Fruit fly (Drosophila melanogaster): ENCODE data around the gene CG11755.
A peak's percentile ranks its signal among the peaks of the same experiment; 100 is the strongest.

The CG11755 gene

DNA sequence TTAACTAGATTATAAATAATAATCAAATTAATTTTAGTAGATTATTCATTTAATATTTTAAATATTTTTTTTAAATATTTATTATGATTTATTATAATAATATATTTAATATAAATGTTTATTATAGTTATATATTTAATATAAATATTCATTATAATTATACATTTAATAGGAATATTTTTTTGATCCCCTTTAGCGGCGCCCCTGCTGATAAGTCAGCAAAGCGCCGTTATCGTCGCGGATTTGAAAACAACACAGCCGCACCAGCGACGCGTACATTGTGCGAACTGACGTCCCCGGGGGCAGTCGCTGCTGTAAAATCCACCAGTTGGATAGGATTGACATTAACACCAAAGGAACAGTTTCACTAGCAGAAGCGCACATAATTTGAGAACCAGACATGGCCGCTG is 36.0 kb downstream of the CG11755 start, which contains the start of gene CG8112 (continued):
- TF ChIP-seq Vsx1 (GFP tag; optimal IDR thresholded peaks at IDR 0.05) (peak; percentile 7), Rfx (GFP tag; IDR thresholded peaks at IDR 0.05) (peak; percentile 30; the same call in 1 of the 2 replicates), CG8388 (GFP tag; optimal IDR thresholded peaks at IDR 0.05) (peak; percentile 14), CG18262 (tag; optimal IDR thresholded peaks at IDR 0.05) (peak; percentile 57), CG3281 (GFP tag; optimal IDR thresholded peaks at IDR 0.05) (peak; percentile 19), Hr3 (GFP tag; optimal IDR thresholded peaks at IDR 0.05) (no peak), fd96Cb (tag; optimal IDR thresholded peaks at IDR 0.05) (peak; percentile 13), Aef1 (GFP tag; IDR thresholded peaks at IDR 0.05) (0 out of 3 replicates have a peak, but pooled peaks have one; percentile 22), CoRest (tag; optimal IDR thresholded peaks at IDR 0.05) (peak; percentile 32), CG17829 (tag; optimal IDR thresholded peaks at IDR 0.05) (peak; percentile 21), lbe (GFP tag; optimal IDR thresholded peaks at IDR 0.05) (peak; percentile 32), CG9932 (GFP tag; IDR thresholded peaks at IDR 0.05) (0 out of 2 replicates have a peak, but pooled peaks have one; percentile 21), Hr51 (GFP tag; optimal IDR thresholded peaks at IDR 0.05) (no peak), odd (GFP tag; optimal IDR thresholded peaks at IDR 0.05) (peak; percentile 45), CG8924 (tag; optimal IDR thresholded peaks at IDR 0.05) (peak; percentile 44), NC2α (GFP tag; optimal IDR thresholded peaks at IDR 0.05) (no peak), CG31441 (GFP tag; IDR thresholded peaks at IDR 0.05) (0 out of 2 replicates have a peak, but pooled peaks have one; percentile 23), ATbp (GFP tag; optimal IDR thresholded peaks at IDR 0.05) (peak; percentile 15), CG15514 (GFP tag; optimal IDR thresholded peaks at IDR 0.05) (peak; percentile 24), CG18476 (GFP tag; optimal IDR thresholded peaks at IDR 0.05) (no peak), Ssrp (tag; optimal IDR thresholded peaks at IDR 0.05) (peak; percentile 11), CG7372 (GFP tag; IDR thresholded peaks at IDR 0.05) (no peak), CG11723 (GFP tag; optimal IDR thresholded peaks at IDR 0.05) (no peak), CG12391 (tag; optimal IDR thresholded peaks at IDR 0.05) (peak; percentile 19), bcd (GFP tag; optimal IDR thresholded peaks at IDR 0.05) (peak; percentile 16), dysf (GFP tag; IDR thresholded peaks at IDR 0.05) (no peak)

DNA sequence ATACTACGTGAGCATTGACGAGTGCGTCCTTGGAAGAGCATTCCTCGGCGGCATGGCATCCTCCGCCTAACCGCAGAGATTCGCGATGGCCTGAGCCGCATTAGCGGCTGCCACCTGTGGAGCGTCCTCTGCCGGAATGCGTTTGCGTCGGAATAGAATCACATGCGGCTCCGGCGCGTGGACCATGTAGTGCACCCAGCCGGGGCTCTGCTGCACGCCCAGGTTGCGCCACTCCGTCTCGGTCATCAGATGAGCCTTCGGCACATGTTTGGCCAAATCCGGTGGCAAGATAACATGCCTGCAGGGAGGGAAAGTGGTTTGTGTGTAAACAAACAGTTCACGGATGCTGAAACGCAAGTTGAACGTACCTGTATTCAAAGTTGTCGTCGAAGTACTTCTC is 38.7 kb downstream of the CG11755 start:
- 0 out of 2 replicates have a peak, but pooled peaks have one; percentile 8 for TF ChIP-seq inv (GFP tag; IDR thresholded peaks at IDR 0.05; ENCODE audit: partially characterized antibody)
- no peak for TF ChIP-seq oc (tag; optimal IDR thresholded peaks at IDR 0.05)
- TF ChIP-seq ken (GFP tag; IDR thresholded peaks at IDR 0.05), result 0 out of 3 replicates have a peak, but pooled peaks have one; percentile 32
- TF ChIP-seq scrt (GFP tag; optimal IDR thresholded peaks at IDR 0.05), result peak; percentile 53
- TF ChIP-seq CG32532 (GFP tag; IDR thresholded peaks at IDR 0.05), result 0 out of 2 replicates have a peak, but pooled peaks have one; percentile 9
- TF ChIP-seq kni (GFP tag; optimal IDR thresholded peaks at IDR 0.05), result no peak
- 0 out of 3 replicates have a peak, but pooled peaks have one; percentile 17 for TF ChIP-seq hb (GFP tag; IDR thresholded peaks at IDR 0.05; ENCODE audit: partially characterized antibody)
- no peak for TF ChIP-seq chif (GFP tag; optimal IDR thresholded peaks at IDR 0.05)
- no peak for TF ChIP-seq CG1529 (GFP tag; optimal IDR thresholded peaks at IDR 0.05)
- TF ChIP-seq CG33557 (GFP tag; optimal IDR thresholded peaks at IDR 0.05), result no peak
- TF ChIP-seq kah (GFP tag; optimal IDR thresholded peaks at IDR 0.05), result peak; percentile 94
- TF ChIP-seq tna (GFP tag; IDR thresholded peaks at IDR 0.05; ENCODE audit: partially characterized antibody), result 0 out of 2 replicates have a peak, but pooled peaks have one; percentile 11
- TF ChIP-seq CG14667 (GFP tag; IDR thresholded peaks at IDR 0.05), result no peak
- no peak for TF ChIP-seq CG17829 (tag; optimal IDR thresholded peaks at IDR 0.05)
- no peak for TF ChIP-seq CG3838 (GFP tag; optimal IDR thresholded peaks at IDR 0.05)
- peak; percentile 51; the same call in 1 of the 2 replicates for TF ChIP-seq chm (GFP tag; IDR thresholded peaks at IDR 0.05)
- no peak for TF ChIP-seq sim (GFP tag; IDR thresholded peaks at IDR 0.05)
- no peak for TF ChIP-seq ranshi (GFP tag; IDR thresholded peaks at IDR 0.05)
- TF ChIP-seq CG4328 (GFP tag; optimal IDR thresholded peaks at IDR 0.05), result no peak
- no peak for TF ChIP-seq pum (GFP tag; optimal IDR thresholded peaks at IDR 0.05)
- no peak for TF ChIP-seq unpg (GFP tag; optimal IDR thresholded peaks at IDR 0.05)
- no peak for TF ChIP-seq CG2875 (GFP tag; optimal IDR thresholded peaks at IDR 0.05)
- no peak for TF ChIP-seq D (optimal IDR thresholded peaks at IDR 0.05)
- TF ChIP-seq D (GFP tag; optimal IDR thresholded peaks at IDR 0.05), result no peak
- TF ChIP-seq CG4617 (GFP tag; optimal IDR thresholded peaks at IDR 0.05; ENCODE audit: borderline replicate concordance), result peak; percentile 12

All from whole organism, embryonic.